Fruit fly (Drosophila melanogaster): ENCODE results near the gene Lamtor3.

Gene Lamtor3

dm6 chr2L:17480943-17481580 lies at the start of gene Lamtor3, which contains the start of gene fws:
TSS of gene Lamtor3 (plus strand) at chr2L:17481231.
TSS of gene fws (minus strand) at chr2L:17481029.
- peak; percentile 96 for TF ChIP-seq noc (tag; optimal IDR thresholded peaks at IDR 0.05)

DNA sequence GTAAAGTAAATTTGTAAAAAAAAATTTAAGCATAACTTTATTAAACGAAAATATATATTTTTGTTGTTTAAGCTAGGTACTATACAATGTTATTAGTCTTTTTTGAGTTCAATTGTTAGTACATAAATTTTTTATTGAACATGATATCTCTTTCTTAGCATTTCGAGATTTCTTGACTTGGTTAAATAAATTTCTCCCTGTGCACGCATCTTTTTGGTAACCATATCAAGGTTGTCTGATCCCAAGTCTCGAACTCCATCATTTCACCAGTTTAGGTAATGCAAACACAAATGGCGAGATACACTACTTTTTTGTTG lies 49.7 kb upstream of the Lamtor3 start:
- TF ChIP-seq noc (tag; optimal IDR thresholded peaks at IDR 0.05), result no peak

dm6 chr2L:17433030-17433912 lies 47.8 kb upstream of the Lamtor3 start, which contains the start of the genes Dif and CG5043:
TSS of gene Dif (minus strand) at chr2L:17433161.
TSS of gene CG5043 (plus strand) at chr2L:17433862.
- no peak for TF ChIP-seq noc (tag; optimal IDR thresholded peaks at IDR 0.05)

- TF ChIP-seq noc (tag; optimal IDR thresholded peaks at IDR 0.05), result no peak
These were observed 44.5 kb upstream of the Lamtor3 start, which contains the start of gene CG33928 for dm6 chr2L:17436500-17436899. TSS of gene CG33928 (minus strand) at chr2L:17436600.

DNA sequence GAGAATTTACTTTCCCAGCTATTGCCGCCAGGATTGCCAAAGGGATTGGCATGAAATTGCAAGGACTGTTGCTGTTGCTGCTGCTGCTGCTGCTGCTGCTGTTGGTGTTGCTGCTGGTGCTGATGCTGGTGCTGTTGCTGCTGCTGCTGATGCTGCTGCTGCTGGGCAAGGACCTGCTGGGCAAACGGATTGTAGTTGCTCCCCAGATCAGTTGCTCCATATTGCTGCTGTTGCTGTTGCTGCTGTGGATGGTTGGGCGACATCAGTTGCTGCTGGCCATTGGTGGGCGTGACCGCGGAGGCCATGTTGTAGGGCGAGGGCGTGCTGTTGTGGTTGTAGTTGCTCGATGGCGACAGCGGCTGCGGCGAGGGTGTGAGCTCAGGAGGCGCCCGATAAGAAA lies 43.4 kb upstream of the Lamtor3 start:
- TF ChIP-seq noc (tag; optimal IDR thresholded peaks at IDR 0.05), result no peak

DNA sequence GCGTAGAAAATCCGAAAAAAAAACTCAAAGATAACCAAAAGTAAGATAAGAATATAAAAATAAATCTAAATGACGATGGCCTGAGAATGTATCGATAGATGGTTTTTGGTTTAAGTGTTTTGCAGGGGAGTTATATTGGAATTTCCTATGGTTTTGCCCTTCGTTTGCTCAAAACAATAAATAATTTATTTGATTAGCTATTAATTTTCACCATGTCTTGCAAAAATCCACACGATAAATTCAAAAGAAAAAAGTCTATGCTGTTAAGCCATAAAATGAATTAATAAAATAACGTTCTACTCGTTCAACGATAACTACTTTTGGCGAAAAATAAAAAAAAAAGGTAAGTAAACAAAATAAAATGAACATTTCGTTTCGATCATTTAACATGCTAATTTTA lies 34.0 kb upstream of the Lamtor3 start:
- no peak for TF ChIP-seq noc (tag; optimal IDR thresholded peaks at IDR 0.05)

- TF ChIP-seq noc (tag; optimal IDR thresholded peaks at IDR 0.05), result no peak
These were observed 32.6 kb upstream of the Lamtor3 start for dm6 chr2L:17448435-17448834.

dm6 chr2L:17449608-17450504 lies 31.2 kb upstream of the Lamtor3 start, which contains the start of gene dl:
TSS of gene dl (minus strand) at chr2L:17450364.
- peak; percentile 16 for TF ChIP-seq noc (tag; optimal IDR thresholded peaks at IDR 0.05)

dm6 chr2L:17450505-17451415 lies 30.3 kb upstream of the Lamtor3 start:
- TF ChIP-seq noc (tag; optimal IDR thresholded peaks at IDR 0.05), result peak; percentile 84

- TF ChIP-seq noc (tag; optimal IDR thresholded peaks at IDR 0.05), result no peak
These were observed 28.9 kb upstream of the Lamtor3 start for dm6 chr2L:17452084-17452483.

DNA sequence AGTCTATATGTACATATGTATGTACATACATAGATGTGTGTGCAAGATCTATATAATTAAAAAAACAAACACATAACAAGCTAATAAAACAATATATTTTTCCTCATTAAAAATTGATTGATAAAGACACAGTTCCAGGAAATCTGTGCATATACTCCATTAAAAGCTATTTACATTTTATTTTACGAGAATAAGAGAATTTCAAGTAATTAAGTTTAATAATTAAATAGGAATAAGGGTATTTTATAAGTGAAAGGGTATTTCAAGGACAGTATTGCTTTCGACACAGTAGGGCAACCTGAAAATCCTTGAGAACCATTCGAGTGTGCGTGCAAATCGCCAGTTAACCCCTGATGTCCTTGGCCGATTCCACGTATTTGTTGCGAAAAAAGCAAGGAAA lies 28.4 kb upstream of the Lamtor3 start, which contains the start of gene CG5050:
TSS of gene CG5050 (plus strand) at position 301 of the 400 bp plus-strand sequence.
- TF ChIP-seq noc (tag; optimal IDR thresholded peaks at IDR 0.05), result no peak

DNA sequence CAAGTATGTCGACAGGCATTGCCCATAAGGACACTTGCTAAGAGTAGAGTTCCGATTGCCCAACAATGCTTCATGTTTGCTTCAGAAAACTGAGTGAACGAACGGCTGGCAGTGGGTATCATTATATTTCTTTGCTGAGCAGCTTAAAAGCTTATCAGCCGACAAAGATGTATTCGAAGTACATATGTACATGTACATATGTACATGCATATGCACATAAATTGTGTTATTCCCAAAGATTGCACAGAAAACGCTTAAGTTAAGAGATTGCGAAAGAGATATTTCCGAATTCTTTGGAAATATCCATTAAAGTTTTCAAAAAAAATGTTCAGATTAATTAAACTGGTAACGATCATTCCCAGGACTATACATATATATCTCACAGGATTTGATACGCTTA lies 25.2 kb upstream of the Lamtor3 start, which contains the start of gene SPH93:
TSS of gene SPH93 (minus strand) at position 101 of the 400 bp plus-strand sequence.
- TF ChIP-seq noc (tag; optimal IDR thresholded peaks at IDR 0.05), result no peak

DNA sequence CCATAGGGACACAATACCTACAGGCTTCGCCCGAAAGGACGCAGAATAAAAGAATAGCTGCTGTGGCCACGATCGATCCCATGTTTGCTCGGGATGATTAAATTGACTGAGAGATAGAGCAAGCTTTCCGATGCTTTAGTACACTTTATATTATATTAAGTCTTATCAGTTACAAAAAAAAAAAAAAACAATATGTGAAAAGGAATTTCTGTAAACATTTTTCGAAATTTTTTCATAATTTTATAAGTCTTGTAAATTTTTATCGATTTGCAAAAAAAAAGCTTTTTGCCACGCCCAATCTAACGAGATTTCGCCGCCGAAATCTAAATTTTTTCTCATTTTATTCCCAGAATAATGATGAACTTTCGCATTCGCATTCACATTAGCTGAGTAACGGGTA lies 23.1 kb upstream of the Lamtor3 start, which contains the start of gene CG18563:
TSS of gene CG18563 (minus strand) at position 101 of the 400 bp plus-strand sequence.
- no peak for TF ChIP-seq noc (tag; optimal IDR thresholded peaks at IDR 0.05)

DNA sequence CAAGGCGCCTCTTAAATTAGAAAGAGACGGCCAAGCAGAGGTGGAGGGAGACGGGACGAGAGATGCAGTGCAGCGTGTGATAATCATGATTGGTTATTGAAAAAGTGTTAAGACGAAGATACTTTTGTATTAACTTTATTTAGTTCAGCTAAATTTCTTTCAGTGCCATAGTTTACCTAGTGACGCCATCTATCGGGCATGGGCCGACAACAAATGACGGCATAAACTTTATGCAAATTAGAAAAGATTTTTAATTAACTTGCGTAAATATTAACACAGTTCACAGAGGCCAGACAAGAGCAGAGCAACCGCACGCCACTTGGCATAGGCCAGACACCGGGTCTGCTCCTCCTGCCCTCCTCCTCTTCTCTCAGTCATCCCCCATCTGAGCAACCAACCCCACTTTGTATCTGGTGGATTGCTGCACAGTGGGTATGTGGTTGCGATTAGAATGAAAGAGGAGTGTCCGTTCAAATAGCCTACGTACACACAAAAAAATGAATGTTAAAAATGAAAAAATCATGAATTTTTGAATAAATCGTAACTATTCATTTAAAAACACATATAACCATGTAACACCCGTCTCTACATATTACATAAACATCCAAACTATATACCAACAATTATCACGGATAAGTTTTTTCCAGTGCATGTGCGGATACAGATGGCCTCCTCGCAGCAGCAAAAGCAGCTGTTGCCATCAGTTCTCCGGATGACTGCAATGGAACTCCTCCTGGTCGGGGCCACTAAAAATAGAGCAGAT lies 14.9 kb upstream of the Lamtor3 start:
- no peak for TF ChIP-seq noc (tag; optimal IDR thresholded peaks at IDR 0.05)

Data from whole organism, larva.